Fruit fly (Drosophila melanogaster) whole organism, embryonic: ENCODE measurements around the gene RpL8.
A peak's percentile ranks its signal among the peaks of the same experiment; 100 is the strongest.

Source experiments
- CG10431 ChIP-seq: fragments of 200-800 bp; sonication (Bioruptor generic); optimal IDR thresholded peaks from 3 replicates; lab custom pipeline; 2018; ENCODE audit warnings: missing biosample characterization, mild to moderate bottlenecking, missing genetic modification characterization
- CG10462 ChIP-seq: fragments of 200-800 bp; sonication (Bioruptor generic); optimal IDR thresholded peaks from 2 replicates; lab custom pipeline; 2016; ENCODE audit warnings: missing biosample characterization, missing genetic modification characterization
- CG12236 ChIP-seq: fragments of 200-800 bp; sonication (Bioruptor generic); optimal IDR thresholded peaks from 2 replicates; lab custom pipeline; 2016; ENCODE audit warnings: missing biosample characterization, missing genetic modification characterization
- CG13123 ChIP-seq: fragments of 200-800 bp; sonication (Bioruptor generic); optimal IDR thresholded peaks from 2 replicates; lab custom pipeline; 2016; ENCODE audit warnings: missing biosample characterization, missing genetic modification characterization
- CG15696 ChIP-seq: fragments of 200-800 bp; sonication (Bioruptor generic); optimal IDR thresholded peaks from 2 replicates; lab custom pipeline; 2019; ENCODE audit warnings: missing biosample characterization, mild to moderate bottlenecking, missing genetic modification characterization, moderate library complexity
- CG17361 ChIP-seq: fragments of 200-800 bp; sonication (Bioruptor generic); IDR thresholded peaks from 3 replicates; pipeline ENCODE4 v1.3.6; 2022; ENCODE audit warnings: missing biosample characterization, missing genetic modification characterization
- CG17912 ChIP-seq: fragments of 200-800 bp; sonication (Bioruptor generic); optimal IDR thresholded peaks from 2 replicates; lab custom pipeline; 2018; ENCODE audit warnings: missing biosample characterization, mild to moderate bottlenecking, missing genetic modification characterization
- CG18619 ChIP-seq: fragments of 200-800 bp; sonication (Bioruptor generic); optimal IDR thresholded peaks from 3 replicates; lab custom pipeline; 2017; ENCODE audit warnings: missing biosample characterization, mild to moderate bottlenecking, missing genetic modification characterization
- CG2678 ChIP-seq: fragments of 200-800 bp; sonication (Bioruptor generic); optimal IDR thresholded peaks from 3 replicates; lab custom pipeline; 2019; ENCODE audit warnings: missing biosample characterization, mild to moderate bottlenecking, missing genetic modification characterization, moderate library complexity
- CG2875 ChIP-seq: fragments of 200-800 bp; sonication (Bioruptor generic); optimal IDR thresholded peaks from 2 replicates; lab custom pipeline; 2017; ENCODE audit warnings: missing biosample characterization, mild to moderate bottlenecking, missing genetic modification characterization, missing genetic modification reagents
- CG30403 ChIP-seq: fragments of 200-800 bp; sonication (Bioruptor generic); optimal IDR thresholded peaks from 3 replicates; lab custom pipeline; 2016; ENCODE audit warnings: missing biosample characterization, missing genetic modification characterization
- CG32767 ChIP-seq: fragments of 200-800 bp; sonication (Bioruptor generic); IDR thresholded peaks from 2 replicates; pipeline ENCODE4 v1.3.6; 2022; ENCODE audit warnings: missing biosample characterization, missing genetic modification characterization
- CG4282 ChIP-seq: fragments of 200-800 bp; sonication (Bioruptor generic); optimal IDR thresholded peaks from 2 replicates; lab custom pipeline; 2016; ENCODE audit warnings: missing biosample characterization, missing genetic modification characterization
- CG8765 ChIP-seq: fragments of 200-800 bp; sonication (Bioruptor generic); IDR thresholded peaks from 2 replicates; pipeline ENCODE4 v1.3.6; 2022; ENCODE audit warnings: missing biosample characterization, missing genetic modification characterization
- CG9609 ChIP-seq: fragments of 200-800 bp; sonication (Bioruptor generic); optimal IDR thresholded peaks from 3 replicates; lab custom pipeline; 2016; ENCODE audit warnings: missing biosample characterization, missing genetic modification characterization
- D19A ChIP-seq: fragments of 200-800 bp; optimal IDR thresholded peaks from 3 replicates; lab custom pipeline; 2019; ENCODE audit warnings: missing biosample characterization, mild to moderate bottlenecking, missing genetic modification characterization, moderate library complexity
- Dll ChIP-seq: fragments of 200-800 bp; sonication (Bioruptor generic); IDR thresholded peaks from 4 replicates; pipeline ENCODE4 v1.3.6; 2022; ENCODE audit warnings: missing biosample characterization, missing genetic modification characterization; ENCODE audit not compliant: partially characterized antibody
- ERR ChIP-seq: fragments of 200-800 bp; sonication (Bioruptor generic); optimal IDR thresholded peaks from 2 replicates; lab custom pipeline; 2016; ENCODE audit warnings: missing biosample characterization, missing genetic modification characterization
- Eip74EF ChIP-seq, 2 experiments: fragments of 200-800 bp in 1 of 2; fragments of >200 bp in 1 of 2; sonication (Bioruptor generic) in 1 of 2; optimal IDR thresholded peaks; 2 replicates each; lab custom pipeline; 2017 to 2019; ENCODE audit warnings: missing biosample characterization in 2 of 2, missing genetic modification characterization in 2 of 2, mild to moderate bottlenecking in 1 of 2, moderate library complexity in 1 of 2
- Gsc ChIP-seq: fragments of 200-800 bp; sonication (Bioruptor generic); IDR thresholded peaks from 2 replicates; pipeline ENCODE4 v1.3.6; 2022; ENCODE audit warnings: missing biosample characterization, missing genetic modification characterization
- MTF-1 ChIP-seq: fragments of 200-800 bp; sonication (Bioruptor generic); optimal IDR thresholded peaks from 2 replicates; lab custom pipeline; 2018; ENCODE audit warnings: missing biosample characterization, mild to moderate bottlenecking, missing genetic modification characterization, borderline replicate concordance
- Max ChIP-seq: fragments of 200-800 bp; sonication (Bioruptor generic); optimal IDR thresholded peaks from 2 replicates; lab custom pipeline; 2016; ENCODE audit warnings: missing biosample characterization, mild to moderate bottlenecking, missing genetic modification characterization
- Nf-YC ChIP-seq: fragments of 200-800 bp; optimal IDR thresholded peaks from 3 replicates; lab custom pipeline; 2019; ENCODE audit warnings: missing biosample characterization, mild to moderate bottlenecking, missing genetic modification characterization, moderate library complexity
- Oaz ChIP-seq: fragments of 200-800 bp; sonication (Bioruptor generic); IDR thresholded peaks from 2 replicates; pipeline ENCODE4 v1.3.6; 2022; ENCODE audit warnings: missing biosample characterization, missing genetic modification characterization
- Rfx ChIP-seq: fragments of 200-800 bp; sonication (Bioruptor generic); IDR thresholded peaks from 2 replicates; pipeline ENCODE4 v1.3.6; 2022; ENCODE audit warnings: missing biosample characterization, missing genetic modification characterization
- Scr ChIP-seq: fragments of 200-800 bp; sonication (Bioruptor generic); IDR thresholded peaks from 2 replicates; pipeline ENCODE4 v1.3.6; 2022; ENCODE audit warnings: missing biosample characterization, missing genetic modification characterization; ENCODE audit not compliant: partially characterized antibody
- Side ChIP-seq: fragments of 200-800 bp; sonication (Bioruptor generic); optimal IDR thresholded peaks from 2 replicates; lab custom pipeline; 2016; ENCODE audit warnings: missing biosample characterization, missing genetic modification characterization
- Spps ChIP-seq: fragments of 200-800 bp; sonication (Bioruptor generic); optimal IDR thresholded peaks from 2 replicates; lab custom pipeline; 2018; ENCODE audit warnings: missing biosample characterization, mild to moderate bottlenecking, missing genetic modification characterization
- amos ChIP-seq: fragments of 200-800 bp; sonication (Bioruptor generic); IDR thresholded peaks from 2 replicates; pipeline ENCODE4 v1.3.6; 2022; ENCODE audit warnings: missing biosample characterization, missing genetic modification characterization; ENCODE audit not compliant: partially characterized antibody
- bcd ChIP-seq: fragments of 200-800 bp; sonication (Bioruptor generic); optimal IDR thresholded peaks from 2 replicates; lab custom pipeline; 2017; ENCODE audit warnings: missing biosample characterization, mild to moderate bottlenecking, missing genetic modification characterization
- btn ChIP-seq: fragments of 200-800 bp; sonication (Bioruptor generic); optimal IDR thresholded peaks from 2 replicates; lab custom pipeline; 2016; ENCODE audit warnings: missing biosample characterization, missing genetic modification characterization
- chif ChIP-seq, 2 experiments: fragments of 200-800 bp; sonication (Bioruptor generic); optimal IDR thresholded peaks; 3 replicates each; lab custom pipeline; 2016; ENCODE audit warnings: missing biosample characterization in 2 of 2, missing genetic modification characterization in 2 of 2
- dan ChIP-seq: fragments of 200-800 bp; sonication (Bioruptor generic); IDR thresholded peaks from 2 replicates; pipeline ENCODE4 v1.3.6; 2022; ENCODE audit warnings: missing biosample characterization, missing genetic modification characterization
- dmrt99B ChIP-seq: fragments of 200-800 bp; sonication (Bioruptor generic); optimal IDR thresholded peaks from 2 replicates; lab custom pipeline; 2018; ENCODE audit warnings: missing biosample characterization, mild to moderate bottlenecking, missing genetic modification characterization, moderate library complexity
- dysf ChIP-seq: fragments of 200-800 bp; sonication (Bioruptor generic); IDR thresholded peaks from 3 replicates; pipeline ENCODE4 v1.3.6; 2022; ENCODE audit warnings: missing biosample characterization, missing genetic modification characterization
- fd3F ChIP-seq: fragments of 200-800 bp; sonication (Bioruptor generic); optimal IDR thresholded peaks from 2 replicates; lab custom pipeline; 2018; ENCODE audit warnings: missing biosample characterization, mild to moderate bottlenecking, missing genetic modification characterization, moderate library complexity
- fru ChIP-seq: fragments of >200 bp; optimal IDR thresholded peaks from 2 replicates; lab custom pipeline; 2017
- grn ChIP-seq: fragments of 200-800 bp; sonication (Bioruptor generic); optimal IDR thresholded peaks from 3 replicates; lab custom pipeline; 2017; ENCODE audit warnings: missing biosample characterization, missing genetic modification characterization
- h ChIP-seq: fragments of >200 bp; optimal IDR thresholded peaks from 2 replicates; lab custom pipeline; 2017
- inv ChIP-seq: fragments of 200-800 bp; sonication (Bioruptor generic); IDR thresholded peaks from 2 replicates; pipeline ENCODE4 v1.3.6; 2022; ENCODE audit warnings: missing biosample characterization, missing genetic modification characterization; ENCODE audit not compliant: partially characterized antibody
- lbe ChIP-seq: fragments of 200-800 bp; sonication (Bioruptor generic); optimal IDR thresholded peaks from 2 replicates; lab custom pipeline; 2016; ENCODE audit warnings: missing biosample characterization, mild to moderate bottlenecking, missing genetic modification characterization
- lilli ChIP-seq: fragments of 200-800 bp; sonication (Bioruptor generic); optimal IDR thresholded peaks from 3 replicates; lab custom pipeline; 2016; ENCODE audit warnings: missing biosample characterization, missing genetic modification characterization
- lmd ChIP-seq: fragments of 200-800 bp; sonication (Bioruptor generic); IDR thresholded peaks from 2 replicates; pipeline ENCODE4 v1.3.6; 2022; ENCODE audit warnings: missing biosample characterization, missing genetic modification characterization
- oc ChIP-seq: fragments of 200-800 bp; sonication (Bioruptor generic); optimal IDR thresholded peaks from 2 replicates; lab custom pipeline; 2018; ENCODE audit warnings: missing biosample characterization, mild to moderate bottlenecking, missing genetic modification characterization, moderate library complexity
- run ChIP-seq: fragments of 200-800 bp; sonication (Bioruptor generic); optimal IDR thresholded peaks from 3 replicates; lab custom pipeline; 2018; ENCODE audit warnings: missing biosample characterization, mild to moderate bottlenecking, missing genetic modification characterization
- stwl ChIP-seq: fragments of 200-800 bp; sonication (Bioruptor generic); optimal IDR thresholded peaks from 3 replicates; lab custom pipeline; 2018; ENCODE audit warnings: missing biosample characterization, mild to moderate bottlenecking, missing genetic modification characterization, moderate library complexity
- tap ChIP-seq: fragments of 200-800 bp; optimal IDR thresholded peaks from 3 replicates; lab custom pipeline; 2019; ENCODE audit warnings: missing biosample characterization, mild to moderate bottlenecking, missing genetic modification characterization, moderate library complexity
- vvl ChIP-seq: fragments of 200-800 bp; sonication (Bioruptor generic); IDR thresholded peaks from 2 replicates; pipeline ENCODE4 v1.3.6; 2022; ENCODE audit warnings: missing biosample characterization, missing genetic modification characterization
- yki ChIP-seq: fragments of >200 bp; optimal IDR thresholded peaks from 3 replicates; lab custom pipeline; 2018

RpL8 gene

DNA sequence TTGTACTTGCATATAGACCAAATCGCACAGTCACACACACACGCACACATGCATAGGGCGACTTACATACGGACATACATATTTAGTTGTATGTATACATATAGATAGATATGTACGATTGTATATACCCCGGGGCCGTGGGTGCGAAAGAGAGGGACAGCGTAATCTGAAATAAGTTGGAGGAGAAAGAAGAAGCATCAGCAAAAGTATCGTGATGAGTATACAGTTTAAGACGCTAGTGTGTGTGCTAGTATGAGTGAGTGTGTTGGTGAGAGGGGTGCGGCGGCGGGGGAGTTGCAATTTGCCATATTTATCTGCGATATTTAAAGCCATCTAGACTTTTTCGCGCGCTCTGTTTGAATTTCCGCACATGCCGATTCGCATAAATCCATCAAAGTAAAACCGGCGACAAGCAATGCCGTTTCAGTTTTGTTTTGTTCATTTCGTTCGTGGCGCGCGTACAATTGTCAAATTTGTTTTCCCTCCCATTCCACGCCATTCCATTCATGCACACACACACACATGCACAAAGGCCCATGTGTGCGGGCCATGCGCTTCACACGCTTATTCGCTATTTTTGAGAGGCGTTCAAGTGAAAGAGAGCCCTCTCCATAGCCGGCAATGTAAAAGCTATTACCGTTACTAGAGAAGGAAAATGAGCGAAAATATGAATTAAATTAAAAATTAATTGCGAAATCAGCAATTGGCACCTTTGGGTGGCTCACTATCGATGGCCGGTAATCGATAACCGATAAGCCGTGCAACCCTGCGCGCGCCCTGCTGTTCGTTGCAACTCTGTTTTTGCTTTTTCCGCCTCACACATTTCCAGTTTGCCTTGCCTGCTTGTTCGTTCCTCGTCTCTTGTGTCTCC, 47.9 kb downstream of the RpL8 start (continued):
- TF ChIP-seq CG18619 (GFP tag; lab: Kevin White, UChicago) (peak; percentile 86), amos (peak; percentile 79), dmrt99B (tag; lab: Kevin White, UChicago) (peak; percentile 66), CG17912 (GFP tag; lab: Kevin White, UChicago) (peak; percentile 91), run (tag; lab: Kevin White, UChicago) (peak; percentile 52), stwl (tag; lab: Kevin White, UChicago) (peak; percentile 95), CG13123 (GFP tag; lab: Kevin White, UChicago) (peak; percentile 26), dysf (peak; percentile 79; the same call in 2 of the 3 replicates), Spps (tag; lab: Kevin White, UChicago) (peak; percentile 19), vvl (GFP tag; lab: Robert Waterston, UW) (peak; percentile 96), lmd (GFP tag; lab: Robert Waterston, UW) (peak; percentile 48; the same call in 1 of the 2 replicates), Nf-YC (tag; lab: Kevin White, UChicago) (peak; percentile 59), MTF-1 (peak; percentile 94), dan (no peak), Scr (peak; percentile 78), CG32767 (GFP tag; lab: Robert Waterston, UW) (peak; percentile 85), CG9609 (GFP tag; lab: Kevin White, UChicago) (peak; percentile 68), CG17361 (GFP tag; lab: Robert Waterston, UW) (peak; percentile 67), CG30403 (GFP tag; lab: Kevin White, UChicago) (peak; percentile 73), ERR (GFP tag; lab: Kevin White, UChicago) (peak; percentile 64), fd3F (peak; percentile 73), CG10431 (GFP tag; lab: Kevin White, UChicago) (peak; percentile 93), CG10462 (GFP tag; lab: Kevin White, UChicago) (peak; percentile 59), Dll (GFP tag; lab: Robert Waterston, UW) (peak; percentile 72; the same call in 2 of the 4 replicates), yki (lab: Kevin White, UChicago) (no peak), lbe (GFP tag; lab: Kevin White, UChicago) (peak; percentile 76), btn (GFP tag; lab: Kevin White, UChicago) (peak; percentile 71), chif (GFP tag; optimal IDR thresholded peaks at IDR 0.05; lab: Kevin White, UChicago) (peak; percentile 66 to 68), Rfx (GFP tag; lab: Robert Waterston, UW) (peak; percentile 88), CG4282 (no peak), CG2875 (GFP tag; lab: Kevin White, UChicago) (peak; percentile 80), Oaz (GFP tag; lab: Robert Waterston, UW) (peak; percentile 61), bcd (GFP tag; lab: Kevin White, UChicago) (peak; percentile 87), lilli (GFP tag; lab: Kevin White, UChicago) (peak; percentile 80), CG2678 (tag; lab: Kevin White, UChicago) (peak; percentile 68), inv (peak; percentile 71), Eip74EF (GFP tag; optimal IDR thresholded peaks at IDR 0.05; lab: Kevin White, UChicago) (peak in 1 of 2 experiments; percentile 42), tap (tag; lab: Kevin White, UChicago) (peak; percentile 66), CG15696 (tag; lab: Kevin White, UChicago) (peak; percentile 49), h (no peak), CG12236 (GFP tag; lab: Kevin White, UChicago) (peak; percentile 78), Gsc (GFP tag; lab: Robert Waterston, UW) (no peak), Side (GFP tag; lab: Kevin White, UChicago) (peak; percentile 83), fru (lab: Kevin White, UChicago) (no peak), CG8765 (GFP tag; lab: Robert Waterston, UW) (peak; percentile 36; the same call in 1 of the 2 replicates), oc (tag; lab: Kevin White, UChicago) (peak; percentile 6), Max (peak; percentile 84), D19A (tag; lab: Kevin White, UChicago) (peak; percentile 6), grn (GFP tag; lab: Kevin White, UChicago) (peak; percentile 70)
